Worm (Caenorhabditis elegans) whole organism, late embryonic: Measurements from ENCODE around the gene srn-1.

ENCODE experiments used
- K09A11.1 ChIP-seq: sonication (generic microtip); optimal IDR thresholded peaks from 2 replicates; lab custom pipeline; 2017; ENCODE audit warnings: antibody characterized with exemption, mild to moderate bottlenecking, missing genetic modification characterization, missing compliant biosample characterization; ENCODE audit not compliant: insufficient read depth
- ama-1 ChIP-seq: fragments of 150-350 bp; optimal IDR thresholded peaks from 2 replicates; lab custom pipeline; 2014
- che-1 ChIP-seq: sonication (generic microtip); optimal IDR thresholded peaks from 2 replicates; lab custom pipeline; 2016; ENCODE audit warnings: mild to moderate bottlenecking, missing genetic modification characterization, missing compliant biosample characterization
- fkh-6 ChIP-seq: sonication (generic microtip); optimal IDR thresholded peaks from 2 replicates; lab custom pipeline; 2016; ENCODE audit warnings: missing genetic modification characterization, missing compliant biosample characterization
- lim-6 ChIP-seq: sonication (generic microtip); optimal IDR thresholded peaks from 2 replicates; lab custom pipeline; 2016; ENCODE audit warnings: missing genetic modification characterization, missing compliant biosample characterization
- sox-2 ChIP-seq: fragments of 200-800 bp; sonication (Bioruptor generic); IDR thresholded peaks from 2 replicates; pipeline ENCODE4 v1.3.6; 2022; ENCODE audit warnings: missing genetic modification reagents, missing genetic modification characterization, missing compliant biosample characterization
- tbx-2 ChIP-seq: sonication (generic microtip); optimal IDR thresholded peaks from 2 replicates; lab custom pipeline; 2016; ENCODE audit warnings: missing genetic modification characterization, missing compliant biosample characterization

DNA sequence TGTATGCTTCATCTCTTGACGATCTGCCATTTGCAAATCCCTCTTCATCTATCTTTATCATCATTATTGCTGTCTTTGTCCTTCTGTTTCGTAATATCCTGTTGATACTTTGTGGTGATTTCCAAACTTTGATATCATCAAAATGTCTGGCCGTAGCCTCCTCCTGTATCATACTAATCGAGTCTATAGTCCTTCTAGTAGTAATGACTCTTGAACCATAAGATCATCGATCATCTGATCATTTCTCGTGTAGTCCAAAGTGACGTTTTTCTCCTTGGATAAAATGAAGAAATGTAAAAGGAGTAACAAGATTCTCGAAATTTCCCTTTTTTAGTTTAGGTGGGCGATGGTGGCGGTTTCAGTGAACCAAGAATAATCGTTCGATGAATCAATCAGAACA lies 33.1 kb upstream of the srn-1 start:
- TF ChIP-seq sox-2 (GFP tag; lab: Robert Waterston, UW) (no peak), lim-6 (tag; lab: Kevin White, UChicago) (no peak), che-1 (no peak), ama-1 (no peak), fkh-6 (no peak), tbx-2 (tag; lab: Kevin White, UChicago) (no peak), K09A11.1 (tag; lab: Kevin White, UChicago) (no peak)
